Worm (Caenorhabditis elegans) whole organism, L4 larva: ENCODE measurements around the gene T10C6.16.

Experiments used
- D1046.2 ChIP-seq: fragments of 200-800 bp; sonication (Bioruptor generic); IDR thresholded peaks from 2 replicates; pipeline ENCODE4 v1.3.6; 2022; ENCODE audit warnings: missing genetic modification characterization, missing compliant biosample characterization
- F44E2.7 ChIP-seq: fragments of 200-800 bp; sonication (Bioruptor generic); IDR thresholded peaks from 2 replicates; pipeline ENCODE4 v2.1.2; 2022; ENCODE audit warnings: missing genetic modification characterization, missing compliant biosample characterization
- T20F7.1 ChIP-seq: fragments of 200-800 bp; sonication (Bioruptor generic); optimal IDR thresholded peaks from 2 replicates; lab custom pipeline; 2018; ENCODE audit warnings: mild to moderate bottlenecking, missing genetic modification characterization, missing compliant biosample characterization
- Y5F2A.4 ChIP-seq: fragments of 200-800 bp; sonication (Bioruptor generic); optimal IDR thresholded peaks from 2 replicates; lab custom pipeline; 2018; ENCODE audit warnings: mild to moderate bottlenecking, missing genetic modification characterization, missing compliant biosample characterization
- ZK337.2 ChIP-seq: fragments of 200-800 bp; sonication (Bioruptor generic); IDR thresholded peaks from 2 replicates; pipeline ENCODE4 v1.3.6; 2022; ENCODE audit warnings: missing genetic modification reagents, missing genetic modification characterization, missing compliant biosample characterization
- aha-1 ChIP-seq: fragments of 150-350 bp; peaks from one replicate; lab custom pipeline; 2014; ENCODE audit warnings: missing biosample characterization, missing genetic modification characterization
- aly-2 ChIP-seq: sonication (generic microtip); optimal IDR thresholded peaks from 2 replicates; lab custom pipeline; 2018; ENCODE audit warnings: missing biosample characterization, missing genetic modification characterization
- ces-1 ChIP-seq: fragments of 150-350 bp; sonication (generic microtip); optimal IDR thresholded peaks from 4 replicates; lab custom pipeline; 2014; ENCODE audit warnings: missing biosample characterization, missing genetic modification reagents, missing genetic modification characterization
- ctbp-1 ChIP-seq: fragments of 200-800 bp; sonication (Bioruptor generic); IDR thresholded peaks from 2 replicates; pipeline ENCODE4 v1.3.6; 2022; ENCODE audit warnings: missing genetic modification reagents, missing genetic modification characterization, missing compliant biosample characterization
- daf-12 ChIP-seq: fragments of 150-350 bp; optimal IDR thresholded peaks from 2 replicates; lab custom pipeline; 2014; ENCODE audit warnings: missing biosample characterization, missing genetic modification reagents, missing genetic modification characterization
- daf-19 ChIP-seq: fragments of 200-800 bp; sonication (Bioruptor generic); conservative IDR thresholded peaks from 2 replicates; pipeline ENCODE4 v1.3.6; 2022; ENCODE audit warnings: missing genetic modification characterization, missing compliant biosample characterization
- dmd-6 ChIP-seq: fragments of 200-800 bp; sonication (Bioruptor generic); IDR thresholded peaks from 2 replicates; pipeline ENCODE4 v1.3.6; 2022; ENCODE audit warnings: missing genetic modification reagents, missing genetic modification characterization, missing compliant biosample characterization
- dmd-9 ChIP-seq: fragments of 200-800 bp; sonication (Bioruptor generic); IDR thresholded peaks from 2 replicates; pipeline ENCODE4 v1.3.6; 2022; ENCODE audit warnings: missing genetic modification reagents, missing genetic modification characterization, missing compliant biosample characterization
- dpl-1 ChIP-seq: fragments of 150-350 bp; optimal IDR thresholded peaks from 2 replicates; lab custom pipeline; 2014; ENCODE audit warnings: missing biosample characterization, missing genetic modification reagents, missing genetic modification characterization
- egl-43 ChIP-seq: fragments of 200-800 bp; sonication (Bioruptor generic); IDR thresholded peaks from 2 replicates; pipeline ENCODE4 v1.3.6; 2022; ENCODE audit warnings: missing genetic modification reagents, missing genetic modification characterization, missing compliant biosample characterization
- hlh-11 ChIP-seq: fragments of 200-800 bp; sonication (Bioruptor generic); optimal IDR thresholded peaks from 2 replicates; lab custom pipeline; 2018; ENCODE audit warnings: mild to moderate bottlenecking, missing genetic modification characterization, missing compliant biosample characterization
- hlh-30 ChIP-seq: sonication (generic microtip); optimal IDR thresholded peaks from 2 replicates; lab custom pipeline; 2017; ENCODE audit warnings: antibody characterized with exemption, mild to moderate bottlenecking, missing genetic modification characterization, missing compliant biosample characterization; ENCODE audit not compliant: insufficient read depth
- lin-38 ChIP-seq: fragments of 200-800 bp; sonication (Bioruptor generic); IDR thresholded peaks from 2 replicates; pipeline ENCODE4 v1.3.6; 2022; ENCODE audit warnings: missing genetic modification reagents, missing genetic modification characterization, missing compliant biosample characterization
- lin-39 ChIP-seq: fragments of 150-350 bp; optimal IDR thresholded peaks from 2 replicates; lab custom pipeline; 2014; ENCODE audit warnings: missing biosample characterization, missing genetic modification reagents, missing genetic modification characterization
- mxl-2 ChIP-seq: fragments of 200-800 bp; sonication (Bioruptor generic); conservative IDR thresholded peaks from 2 replicates; pipeline ENCODE4 v1.3.6; 2022; ENCODE audit warnings: missing genetic modification reagents, missing genetic modification characterization, missing compliant biosample characterization
- nhr-11 ChIP-seq: fragments of 150-350 bp; optimal IDR thresholded peaks from 2 replicates; lab custom pipeline; 2014; ENCODE audit warnings: missing biosample characterization, missing genetic modification characterization
- nhr-111 ChIP-seq: fragments of 200-800 bp; sonication (Bioruptor generic); optimal IDR thresholded peaks from 2 replicates; lab custom pipeline; 2018; ENCODE audit warnings: mild to moderate bottlenecking, missing genetic modification characterization, missing compliant biosample characterization
- nhr-237 ChIP-seq: sonication (generic microtip); optimal IDR thresholded peaks from 2 replicates; lab custom pipeline; 2017; ENCODE audit warnings: missing biosample characterization, missing genetic modification characterization
- nhr-25 ChIP-seq: sonication (generic microtip); optimal IDR thresholded peaks from 2 replicates; lab custom pipeline; 2017; ENCODE audit warnings: missing genetic modification characterization, mild to moderate bottlenecking, missing compliant biosample characterization, antibody characterized with exemption, moderate library complexity, borderline replicate concordance; ENCODE audit not compliant: insufficient read depth
- php-3 ChIP-seq: fragments of 200-800 bp; sonication (Bioruptor generic); IDR thresholded peaks from 2 replicates; pipeline ENCODE4 v1.3.6; 2022; ENCODE audit warnings: missing genetic modification reagents, missing genetic modification characterization, missing compliant biosample characterization
- snpc-4 ChIP-seq: fragments of 150-350 bp; optimal IDR thresholded peaks from 2 replicates; lab custom pipeline; 2014; ENCODE audit warnings: missing biosample characterization, missing genetic modification characterization
- tag-97 ChIP-seq: fragments of 200-800 bp; sonication (Bioruptor generic); IDR thresholded peaks from 2 replicates; pipeline ENCODE4 v1.3.6; 2022; ENCODE audit warnings: missing genetic modification characterization, missing compliant biosample characterization
- vab-7 ChIP-seq: fragments of 200-800 bp; sonication (Bioruptor generic); IDR thresholded peaks from 2 replicates; pipeline ENCODE4 v1.3.6; 2022; ENCODE audit warnings: missing genetic modification reagents, missing genetic modification characterization, missing compliant biosample characterization
- zfp-3 ChIP-seq: fragments of 200-800 bp; sonication (Bioruptor generic); conservative IDR thresholded peaks from 2 replicates; pipeline ENCODE4 v1.3.6; 2022; ENCODE audit warnings: missing genetic modification reagents, missing genetic modification characterization, missing compliant biosample characterization
- zip-11 ChIP-seq: fragments of 200-800 bp; sonication (Bioruptor generic); IDR thresholded peaks from 2 replicates; pipeline ENCODE4 v1.3.6; 2022; ENCODE audit warnings: missing genetic modification characterization, missing compliant biosample characterization
- zip-2 ChIP-seq: fragments of 150-350 bp; optimal IDR thresholded peaks from 2 replicates; lab custom pipeline; 2014; ENCODE audit warnings: missing biosample characterization, missing genetic modification characterization
- ztf-11 ChIP-seq: fragments of 150-350 bp; optimal IDR thresholded peaks from 2 replicates; lab custom pipeline; 2014; ENCODE audit warnings: missing biosample characterization, missing genetic modification characterization

T10C6.16 gene

DNA sequence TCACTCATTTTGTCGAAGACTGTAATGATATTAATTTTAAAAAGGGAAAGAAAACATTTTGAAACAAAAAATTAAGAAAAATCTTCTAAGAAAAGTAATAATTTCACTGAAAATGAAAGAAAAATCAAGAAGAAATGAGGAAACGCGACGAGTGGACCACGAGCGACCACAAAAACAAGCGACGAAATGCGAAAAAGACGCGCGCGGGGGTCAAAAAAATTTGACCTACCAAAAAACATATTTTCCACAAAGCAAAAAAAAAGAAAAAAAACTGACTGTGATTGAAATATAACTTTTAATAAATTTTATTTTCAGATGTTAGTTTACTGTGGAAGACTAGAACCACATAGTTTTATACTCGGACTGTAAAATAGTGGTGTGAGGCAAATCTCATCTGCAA, 26.1 kb upstream of the T10C6.16 start, which contains the start of gene F14H3.6:
F14H3.6 (minus strand) TSS at position 22 of the 400 bp plus-strand sequence.
- no peak for TF ChIP-seq ces-1 (GFP tag; lab: Kevin White, UChicago)
- TF ChIP-seq php-3 (GFP tag; lab: Robert Waterston, UW) = no peak
- TF ChIP-seq nhr-237 (tag; lab: Kevin White, UChicago) = no peak
- TF ChIP-seq T20F7.1 (GFP tag; lab: Kevin White, UChicago) = no peak
- no peak for TF ChIP-seq zip-2 (tag; lab: Kevin White, UChicago)
- TF ChIP-seq mxl-2 (GFP tag; lab: Robert Waterston, UW) = no peak
- TF ChIP-seq, all 104 proteins: peak for 0

DNA sequence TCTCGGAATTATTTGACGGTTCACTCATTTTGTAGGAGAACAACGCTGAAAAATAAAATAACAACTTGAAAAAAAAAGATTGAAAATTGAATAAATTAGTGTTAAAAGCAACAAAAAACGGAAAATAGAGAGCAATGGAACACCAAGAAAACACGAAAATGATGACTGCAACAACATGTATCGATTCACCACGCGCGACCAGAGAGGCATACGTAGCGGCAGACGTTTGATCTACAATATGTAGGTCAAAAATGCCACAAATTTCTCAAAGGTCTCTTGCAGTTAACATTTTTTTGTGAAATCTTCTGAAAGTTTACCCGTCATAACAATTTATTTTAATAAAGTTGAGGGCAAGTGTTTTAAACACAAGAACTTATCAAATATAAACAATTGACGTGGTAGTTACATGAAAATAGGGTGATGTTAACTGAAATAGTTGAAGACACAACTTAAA, 24.2 kb upstream of the T10C6.16 start, which contains the start of gene F14H3.5:
F14H3.5 (minus strand) TSS at position 51 of the 454 bp plus-strand sequence.
- no peak for TF ChIP-seq lin-38 (GFP tag; lab: Robert Waterston, UW)
- TF ChIP-seq snpc-4 = no peak
- TF ChIP-seq ctbp-1 = no peak
- TF ChIP-seq, all 104 proteins: peak for 0

DNA sequence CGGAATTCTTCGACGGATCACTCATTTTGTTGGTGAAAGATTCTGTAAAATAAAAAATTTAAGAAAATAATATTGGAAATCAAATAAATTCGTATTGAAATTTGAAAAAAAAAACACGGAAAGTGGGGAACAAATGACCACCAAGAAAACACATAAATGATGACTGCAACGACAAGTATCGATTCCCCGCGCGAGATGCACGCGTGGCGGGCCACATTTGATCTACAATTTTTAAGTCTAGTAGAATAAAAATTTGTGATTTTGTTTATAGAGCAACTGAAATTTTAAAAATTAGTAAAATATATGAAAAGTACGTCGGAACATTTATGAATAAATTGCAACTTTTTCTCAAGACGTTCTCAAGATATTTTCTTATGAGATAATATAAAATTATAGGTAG, 22.2 kb upstream of the T10C6.16 start, which contains the start of gene F14H3.4:
F14H3.4 (minus strand) TSS at position 42 of the 400 bp plus-strand sequence.
- TF ChIP-seq zfp-3 (GFP tag; lab: Robert Waterston, UW) (no peak), lin-39 (no peak), snpc-4 (no peak), nhr-111 (GFP tag; lab: Kevin White, UChicago) (no peak), aly-2 (tag; lab: Kevin White, UChicago) (no peak), daf-12 (tag; lab: Kevin White, UChicago) (no peak), dmd-6 (GFP tag; lab: Robert Waterston, UW) (no peak), ZK337.2 (no peak), T20F7.1 (GFP tag; lab: Kevin White, UChicago) (no peak), daf-19 (no peak), zip-2 (tag; lab: Kevin White, UChicago) (no peak), hlh-30 (no peak)
- TF ChIP-seq, all 104 proteins: peak for 0

DNA sequence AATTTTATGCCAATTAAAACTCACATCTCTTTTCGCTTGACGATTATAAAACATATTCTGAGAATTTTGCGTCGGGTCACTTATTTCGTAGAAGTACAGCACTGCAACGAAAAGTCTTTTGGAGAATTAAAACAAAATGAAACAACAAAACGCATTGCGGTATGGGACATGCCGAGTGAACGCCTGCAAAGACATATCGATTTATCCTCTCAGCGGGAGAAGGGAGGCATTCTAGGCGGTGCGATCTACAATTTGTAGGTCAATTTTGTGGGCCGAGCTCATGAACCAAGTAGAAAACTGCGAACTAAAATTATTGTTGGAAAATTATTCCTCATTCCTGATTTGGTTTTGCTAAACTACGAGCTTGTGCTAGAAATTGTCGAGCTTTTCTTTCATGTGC, 20.6 kb upstream of the T10C6.16 start, which contains the start of gene F14H3.3:
F14H3.3 (minus strand) TSS at position 101 of the 400 bp plus-strand sequence.
- no peak for TF ChIP-seq daf-12 (tag; lab: Kevin White, UChicago)
- no peak for TF ChIP-seq hlh-30
- TF ChIP-seq aha-1 (tag; lab: Kevin White, UChicago) = peak; percentile 52
- no peak for TF ChIP-seq egl-43 (GFP tag; lab: Robert Waterston, UW)
- no peak for TF ChIP-seq lin-39

DNA sequence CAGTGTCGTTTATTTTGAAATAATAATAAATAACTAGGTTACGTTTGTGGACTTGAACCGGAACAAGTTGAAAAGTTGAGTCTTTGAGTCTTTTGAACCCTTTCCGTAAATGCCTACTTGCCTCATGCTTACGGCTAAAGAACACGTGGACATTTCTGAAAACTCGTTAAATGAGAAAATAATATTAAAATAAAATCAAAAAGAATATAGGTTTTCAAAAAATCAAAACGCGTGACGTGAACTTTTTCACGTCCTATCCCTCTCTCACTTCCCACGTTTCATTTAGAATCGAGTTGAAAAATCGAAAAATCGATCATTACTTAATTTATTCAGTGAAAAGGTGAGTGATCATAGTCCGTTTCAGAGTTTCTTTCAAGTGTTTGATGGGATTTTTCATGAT, 16.4 kb upstream of the T10C6.16 start, which contains the start of gene best-12:
best-12 (plus strand) TSS at position 301 of the 400 bp plus-strand sequence.
- TF ChIP-seq dpl-1 = no peak
- no peak for TF ChIP-seq ztf-11 (tag; lab: Kevin White, UChicago)
- no peak for TF ChIP-seq vab-7 (GFP tag; lab: Robert Waterston, UW)
- TF ChIP-seq F44E2.7 (GFP tag; lab: Robert Waterston, UW) = no peak
- TF ChIP-seq nhr-11 = no peak
- TF ChIP-seq aha-1 (tag; lab: Kevin White, UChicago) = no peak
- TF ChIP-seq nhr-25 = no peak
- no peak for TF ChIP-seq dmd-9
- no peak for TF ChIP-seq D1046.2 (GFP tag; lab: Robert Waterston, UW)
- TF ChIP-seq tag-97 (GFP tag; lab: Robert Waterston, UW) = no peak
- no peak for TF ChIP-seq hlh-11
- no peak for TF ChIP-seq zip-11 (GFP tag; lab: Robert Waterston, UW)
- TF ChIP-seq Y5F2A.4 (GFP tag; lab: Kevin White, UChicago) = no peak
- TF ChIP-seq aly-2 (tag; lab: Kevin White, UChicago) = no peak
- TF ChIP-seq zfp-3 (GFP tag; lab: Robert Waterston, UW) = no peak
- TF ChIP-seq, all 104 proteins: peak for 0
